Fruit fly (Drosophila melanogaster) whole organism, embryonic: ENCODE results near the gene Bruce.

Source experiments
- Aef1 ChIP-seq: fragments of 200-800 bp; sonication (Bioruptor generic); IDR thresholded peaks from 3 replicates; pipeline ENCODE4 v1.3.6; 2022; ENCODE audit warnings: missing biosample characterization, missing genetic modification characterization
- Bteb2 ChIP-seq: fragments of 200-800 bp; sonication (Bioruptor generic); optimal IDR thresholded peaks from 2 replicates; lab custom pipeline; 2016; ENCODE audit warnings: missing biosample characterization, missing genetic modification characterization
- CG11456 ChIP-seq: fragments of 200-800 bp; sonication (Bioruptor generic); IDR thresholded peaks from 3 replicates; pipeline ENCODE4 v1.3.6; 2022; ENCODE audit warnings: missing biosample characterization, missing genetic modification characterization
- CG12391 ChIP-seq: fragments of 200-800 bp; sonication (Bioruptor generic); optimal IDR thresholded peaks from 3 replicates; lab custom pipeline; 2018; ENCODE audit warnings: missing biosample characterization, mild to moderate bottlenecking, missing genetic modification characterization, moderate library complexity
- CG13775 ChIP-seq: fragments of 200-800 bp; sonication (Bioruptor generic); optimal IDR thresholded peaks from 3 replicates; lab custom pipeline; 2017; ENCODE audit warnings: missing biosample characterization, mild to moderate bottlenecking, missing genetic modification characterization
- CG15269 ChIP-seq: fragments of 200-800 bp; sonication (Bioruptor generic); optimal IDR thresholded peaks from 2 replicates; lab custom pipeline; 2018; ENCODE audit warnings: missing biosample characterization, mild to moderate bottlenecking, missing genetic modification characterization, moderate library complexity
- CG1647 ChIP-seq: fragments of 200-800 bp; sonication (Bioruptor generic); optimal IDR thresholded peaks from 3 replicates; lab custom pipeline; 2016; ENCODE audit warnings: missing biosample characterization, missing genetic modification characterization
- CG1792 ChIP-seq: fragments of 200-800 bp; sonication (Bioruptor generic); optimal IDR thresholded peaks from 2 replicates; lab custom pipeline; 2016; ENCODE audit warnings: missing biosample characterization, missing genetic modification characterization
- CG2202 ChIP-seq: fragments of 200-800 bp; sonication (Bioruptor generic); optimal IDR thresholded peaks from 2 replicates; lab custom pipeline; 2018; ENCODE audit warnings: missing biosample characterization, mild to moderate bottlenecking, missing genetic modification characterization
- CG2889 ChIP-seq: fragments of 200-800 bp; sonication (Bioruptor generic); IDR thresholded peaks from 3 replicates; pipeline ENCODE4 v1.3.6; 2022; ENCODE audit warnings: missing biosample characterization, missing genetic modification characterization
- CG30020 ChIP-seq: fragments of 200-800 bp; optimal IDR thresholded peaks from 2 replicates; lab custom pipeline; 2019; ENCODE audit warnings: missing biosample characterization, mild to moderate bottlenecking, missing genetic modification characterization, moderate library complexity
- CG32532 ChIP-seq: fragments of 200-800 bp; sonication (Bioruptor generic); IDR thresholded peaks from 2 replicates; pipeline ENCODE4 v1.3.6; 2022; ENCODE audit warnings: missing biosample characterization, missing genetic modification characterization
- CG34224 ChIP-seq: fragments of 200-800 bp; sonication (Bioruptor generic); IDR thresholded peaks from 3 replicates; pipeline ENCODE4 v1.3.6; 2022; ENCODE audit warnings: missing biosample characterization, missing genetic modification characterization; ENCODE audit not compliant: partially characterized antibody
- CG4820 ChIP-seq: fragments of 200-800 bp; sonication (Bioruptor generic); optimal IDR thresholded peaks from 3 replicates; lab custom pipeline; 2016; ENCODE audit warnings: missing biosample characterization, missing genetic modification characterization
- CG6254 ChIP-seq: fragments of 200-800 bp; sonication (Bioruptor generic); optimal IDR thresholded peaks from 3 replicates; lab custom pipeline; 2017; ENCODE audit warnings: mild to moderate bottlenecking, missing biosample characterization, missing genetic modification reagents, missing genetic modification characterization
- CG6813 ChIP-seq: fragments of 200-800 bp; sonication (Bioruptor generic); optimal IDR thresholded peaks from 2 replicates; lab custom pipeline; 2017; ENCODE audit warnings: missing biosample characterization, missing genetic modification characterization, mild to moderate bottlenecking, moderate library complexity, missing genetic modification reagents
- CG9609 ChIP-seq: fragments of 200-800 bp; sonication (Bioruptor generic); optimal IDR thresholded peaks from 3 replicates; lab custom pipeline; 2016; ENCODE audit warnings: missing biosample characterization, missing genetic modification characterization
- D ChIP-seq, 2 experiments: fragments of 200-800 bp in 1 of 2; fragments of >200 bp in 1 of 2; sonication (Bioruptor generic) in 1 of 2; optimal IDR thresholded peaks; 2 replicates in 1 of 2; 3 replicates in 1 of 2; lab custom pipeline; 2017; ENCODE audit warnings: mild to moderate bottlenecking in 1 of 2, missing biosample characterization in 1 of 2, missing genetic modification characterization in 1 of 2, missing genetic modification reagents in 1 of 2
- Gug ChIP-seq: fragments of 200-800 bp; sonication (Bioruptor generic); IDR thresholded peaks from 4 replicates; pipeline ENCODE4 v1.3.6; 2022; ENCODE audit warnings: missing biosample characterization, missing genetic modification characterization
- H2.0 ChIP-seq: fragments of 200-800 bp; sonication (Bioruptor generic); IDR thresholded peaks from 2 replicates; pipeline ENCODE4 v1.3.6; 2022; ENCODE audit warnings: missing biosample characterization, missing genetic modification characterization
- Hr39 ChIP-seq: fragments of >200 bp; optimal IDR thresholded peaks from 2 replicates; lab custom pipeline; 2017
- Max ChIP-seq: fragments of 200-800 bp; sonication (Bioruptor generic); optimal IDR thresholded peaks from 2 replicates; lab custom pipeline; 2016; ENCODE audit warnings: missing biosample characterization, mild to moderate bottlenecking, missing genetic modification characterization
- NK7.1 ChIP-seq: fragments of 200-800 bp; sonication (Bioruptor generic); optimal IDR thresholded peaks from 3 replicates; lab custom pipeline; 2016; ENCODE audit warnings: missing biosample characterization, missing genetic modification characterization
- NfI ChIP-seq: fragments of 200-800 bp; sonication (Bioruptor generic); optimal IDR thresholded peaks from 3 replicates; lab custom pipeline; 2018; ENCODE audit warnings: missing biosample characterization, mild to moderate bottlenecking, missing genetic modification characterization, moderate library complexity
- Sin3A ChIP-seq: fragments of >200 bp; optimal IDR thresholded peaks from 2 replicates; lab custom pipeline; 2018
- Sry-δ ChIP-seq: fragments of 200-800 bp; sonication (Bioruptor generic); optimal IDR thresholded peaks from 2 replicates; lab custom pipeline; 2016; ENCODE audit warnings: missing biosample characterization, missing genetic modification characterization
- Stat92E ChIP-seq, 3 experiments: fragments of >200 bp in 2 of 3; fragments of 200-800 bp in 1 of 3; sonication (Bioruptor generic) in 1 of 3; optimal IDR thresholded peaks; 2 replicates each; lab custom pipeline; 2017 to 2019; ENCODE audit warnings: missing biosample characterization in 3 of 3, missing genetic modification characterization in 3 of 3, mild to moderate bottlenecking in 1 of 3, moderate library complexity in 1 of 3
- bbx ChIP-seq: fragments of 200-800 bp; sonication (Bioruptor generic); IDR thresholded peaks from 2 replicates; pipeline ENCODE4 v1.3.6; 2022; ENCODE audit warnings: missing biosample characterization, missing genetic modification characterization; ENCODE audit not compliant: partially characterized antibody
- bowl ChIP-seq: fragments of 200-800 bp; sonication (Bioruptor generic); IDR thresholded peaks from 2 replicates; pipeline ENCODE4 v1.3.6; 2022; ENCODE audit warnings: missing biosample characterization, missing genetic modification characterization
- chif ChIP-seq, 2 experiments: fragments of 200-800 bp; sonication (Bioruptor generic); optimal IDR thresholded peaks; 3 replicates each; lab custom pipeline; 2016; ENCODE audit warnings: missing biosample characterization in 2 of 2, missing genetic modification characterization in 2 of 2
- eve ChIP-seq, 2 experiments: fragments of >200 bp; optimal IDR thresholded peaks; 2 replicates each; lab custom pipeline; 2017; ENCODE audit warnings: missing biosample characterization in 2 of 2, missing genetic modification characterization in 2 of 2
- gce ChIP-seq: fragments of 200-800 bp; sonication (Bioruptor generic); IDR thresholded peaks from 3 replicates; pipeline ENCODE4 v1.3.6; 2022; ENCODE audit warnings: missing biosample characterization, missing genetic modification characterization
- grau ChIP-seq: fragments of 200-800 bp; optimal IDR thresholded peaks from 3 replicates; lab custom pipeline; 2019; ENCODE audit warnings: missing biosample characterization, mild to moderate bottlenecking, missing genetic modification characterization, moderate library complexity
- her ChIP-seq: fragments of 200-800 bp; sonication (Bioruptor generic); optimal IDR thresholded peaks from 2 replicates; lab custom pipeline; 2016; ENCODE audit warnings: missing biosample characterization, missing genetic modification characterization
- inv ChIP-seq: fragments of 200-800 bp; sonication (Bioruptor generic); IDR thresholded peaks from 2 replicates; pipeline ENCODE4 v1.3.6; 2022; ENCODE audit warnings: missing biosample characterization, missing genetic modification characterization; ENCODE audit not compliant: partially characterized antibody
- luna ChIP-seq: fragments of 200-800 bp; sonication (Bioruptor generic); optimal IDR thresholded peaks from 2 replicates; lab custom pipeline; 2016; ENCODE audit warnings: missing biosample characterization, missing genetic modification characterization
- mam ChIP-seq: fragments of 200-800 bp; sonication (Bioruptor generic); optimal IDR thresholded peaks from 3 replicates; lab custom pipeline; 2016; ENCODE audit warnings: missing biosample characterization, missing genetic modification characterization
- nmo ChIP-seq: fragments of 200-800 bp; sonication (Bioruptor generic); optimal IDR thresholded peaks from 2 replicates; lab custom pipeline; 2018; ENCODE audit warnings: missing biosample characterization, mild to moderate bottlenecking, missing genetic modification characterization, moderate library complexity
- onecut ChIP-seq: fragments of 200-800 bp; sonication (Bioruptor generic); IDR thresholded peaks from 2 replicates; pipeline ENCODE4 v1.3.6; 2022; ENCODE audit warnings: missing biosample characterization, missing genetic modification characterization
- p53 ChIP-seq: fragments of 200-800 bp; sonication (Bioruptor generic); optimal IDR thresholded peaks from 2 replicates; lab custom pipeline; 2016; ENCODE audit warnings: missing biosample characterization, missing genetic modification characterization
- pb ChIP-seq: fragments of 200-800 bp; sonication (Bioruptor generic); optimal IDR thresholded peaks from 3 replicates; lab custom pipeline; 2016; ENCODE audit warnings: missing biosample characterization, missing genetic modification characterization
- pfk ChIP-seq: fragments of 200-800 bp; sonication (Bioruptor generic); optimal IDR thresholded peaks from 2 replicates; lab custom pipeline; 2018; ENCODE audit warnings: missing biosample characterization, mild to moderate bottlenecking, missing genetic modification characterization, moderate library complexity
- rib ChIP-seq: fragments of 200-800 bp; sonication (Bioruptor generic); IDR thresholded peaks from 2 replicates; pipeline ENCODE4 v1.3.6; 2022; ENCODE audit warnings: missing biosample characterization, missing genetic modification characterization
- run ChIP-seq: fragments of 200-800 bp; sonication (Bioruptor generic); optimal IDR thresholded peaks from 3 replicates; lab custom pipeline; 2018; ENCODE audit warnings: missing biosample characterization, mild to moderate bottlenecking, missing genetic modification characterization
- scrt ChIP-seq: fragments of 200-800 bp; sonication (Bioruptor generic); optimal IDR thresholded peaks from 2 replicates; lab custom pipeline; 2018; ENCODE audit warnings: missing biosample characterization, mild to moderate bottlenecking, missing genetic modification characterization, moderate library complexity
- shn ChIP-seq: fragments of 200-800 bp; sonication (Bioruptor generic); optimal IDR thresholded peaks from 3 replicates; lab custom pipeline; 2016; ENCODE audit warnings: missing biosample characterization, missing genetic modification characterization
- sim ChIP-seq: fragments of 200-800 bp; sonication (Bioruptor generic); IDR thresholded peaks from 2 replicates; pipeline ENCODE4 v1.3.6; 2022; ENCODE audit warnings: missing biosample characterization, missing genetic modification characterization
- trh ChIP-seq: fragments of 200-800 bp; sonication (Bioruptor generic); optimal IDR thresholded peaks from 2 replicates; lab custom pipeline; 2016; ENCODE audit warnings: missing biosample characterization, missing genetic modification characterization
- vnd ChIP-seq: fragments of 200-800 bp; sonication (Bioruptor generic); IDR thresholded peaks from 3 replicates; pipeline ENCODE4 v1.3.6; 2022; ENCODE audit warnings: missing biosample characterization, missing genetic modification characterization; ENCODE audit not compliant: partially characterized antibody
- vvl ChIP-seq: fragments of 200-800 bp; sonication (Bioruptor generic); IDR thresholded peaks from 2 replicates; pipeline ENCODE4 v1.3.6; 2022; ENCODE audit warnings: missing biosample characterization, missing genetic modification characterization
- z ChIP-seq: fragments of 200-800 bp; sonication (Bioruptor generic); IDR thresholded peaks from 3 replicates; pipeline ENCODE4 v1.3.6; 2022; ENCODE audit warnings: missing biosample characterization, missing genetic modification characterization

Bruce gene

dm6 chr3R:10332823-10333263, 1.7 kb upstream of the Bruce start, which contains the start of gene sle (continued):
- TF ChIP-seq vnd: peak; percentile 38; the same call in 2 of the 3 replicates
- no peak for TF ChIP-seq CG11456
- TF ChIP-seq sim (GFP tag; lab: Robert Waterston, UW): no peak
- TF ChIP-seq Aef1 (GFP tag; lab: Robert Waterston, UW): no peak
- no peak for TF ChIP-seq onecut
- peak; percentile 48 to 57 for TF ChIP-seq chif (GFP tag; optimal IDR thresholded peaks at IDR 0.05; lab: Kevin White, UChicago)
- peak; percentile 37; the same call in 1 of the 2 replicates for TF ChIP-seq bowl
- no peak for TF ChIP-seq CG12391 (tag; lab: Kevin White, UChicago)
- TF ChIP-seq Bteb2: peak; percentile 66
- TF ChIP-seq CG4820: peak; percentile 48
- no peak for TF ChIP-seq H2.0 (GFP tag; lab: Robert Waterston, UW)
- 0 out of 2 replicates have a peak, but pooled peaks have one; percentile 39 for TF ChIP-seq rib (GFP tag; lab: Robert Waterston, UW)
- TF ChIP-seq bbx (GFP tag; lab: Robert Waterston, UW): peak; percentile 53
- TF ChIP-seq CG34224: peak; percentile 42; the same call in 1 of the 3 replicates
- no peak for TF ChIP-seq CG6813 (GFP tag; lab: Kevin White, UChicago)
- TF ChIP-seq Sry-δ: peak; percentile 64
- TF ChIP-seq luna: no peak
- peak; percentile 61 for TF ChIP-seq nmo (GFP tag; lab: Kevin White, UChicago)
- 0 out of 3 replicates have a peak, but pooled peaks have one; percentile 12 for TF ChIP-seq CG2889 (GFP tag; lab: Robert Waterston, UW)
- TF ChIP-seq CG1647 (GFP tag; lab: Kevin White, UChicago): peak; percentile 35
- no peak for TF ChIP-seq Gug (GFP tag; lab: Robert Waterston, UW)
- TF ChIP-seq CG15269 (tag; lab: Kevin White, UChicago): no peak
- peak in 1 of 3 experiments; percentile 29 for TF ChIP-seq Stat92E (GFP tag; optimal IDR thresholded peaks at IDR 0.05; lab: Kevin White, UChicago)
- TF ChIP-seq Sin3A: peak; percentile 93
- TF ChIP-seq pb (GFP tag; lab: Kevin White, UChicago): peak; percentile 38
- peak; percentile 31; the same call in 1 of the 2 replicates for TF ChIP-seq vvl (GFP tag; lab: Robert Waterston, UW)
- TF ChIP-seq run (tag; lab: Kevin White, UChicago): no peak
- peak; percentile 47 for TF ChIP-seq CG13775 (GFP tag; lab: Kevin White, UChicago)
- peak; percentile 55 for TF ChIP-seq NfI (GFP tag; lab: Kevin White, UChicago)
- peak; percentile 43 for TF ChIP-seq p53 (GFP tag; lab: Kevin White, UChicago)
- TF ChIP-seq mam: peak; percentile 66
- TF ChIP-seq Max (GFP tag; lab: Kevin White, UChicago): peak; percentile 86
- TF ChIP-seq eve (GFP tag; optimal IDR thresholded peaks at IDR 0.05; lab: Kevin White, UChicago): no peak
- peak; percentile 53 for TF ChIP-seq grau (tag; lab: Kevin White, UChicago)
- peak; percentile 12 for TF ChIP-seq her
- TF ChIP-seq CG30020 (tag; lab: Kevin White, UChicago): peak; percentile 21
- TF ChIP-seq inv (GFP tag; lab: Robert Waterston, UW): peak; percentile 43; the same call in 1 of the 2 replicates
- TF ChIP-seq CG2202 (tag; lab: Kevin White, UChicago): peak; percentile 19
- TF ChIP-seq trh (GFP tag; lab: Kevin White, UChicago): no peak
- no peak for TF ChIP-seq gce (GFP tag; lab: Robert Waterston, UW)
- no peak for TF ChIP-seq CG6254 (GFP tag; lab: Kevin White, UChicago)
- TF ChIP-seq z (GFP tag; lab: Robert Waterston, UW): no peak
- peak; percentile 71 for TF ChIP-seq CG9609 (GFP tag; lab: Kevin White, UChicago)
- TF ChIP-seq Hr39: no peak
- TF ChIP-seq NK7.1 (GFP tag; lab: Kevin White, UChicago): no peak
- peak; percentile 38 for TF ChIP-seq shn (GFP tag; lab: Kevin White, UChicago)
- TF ChIP-seq pfk (GFP tag; lab: Kevin White, UChicago): no peak
- TF ChIP-seq CG1792 (GFP tag; lab: Kevin White, UChicago): peak; percentile 18
- TF ChIP-seq scrt (GFP tag; lab: Kevin White, UChicago): peak; percentile 46
- TF ChIP-seq D (optimal IDR thresholded peaks at IDR 0.05; lab: Kevin White, UChicago): no peak
- TF ChIP-seq D (GFP tag; optimal IDR thresholded peaks at IDR 0.05; lab: Kevin White, UChicago): no peak
- no peak for TF ChIP-seq CG32532 (GFP tag; lab: Robert Waterston, UW)
